Fruit fly (Drosophila melanogaster): ENCODE data around the gene drm.

The drm gene

dm6 chr2L:3555408-3556058, 16.5 kb downstream of the drm start:
- TF ChIP-seq HLH106 (tag; optimal IDR thresholded peaks at IDR 0.05): peak; percentile 6
- no peak for TF ChIP-seq Dif (GFP tag; optimal IDR thresholded peaks at IDR 0.05; ENCODE audit: partially characterized antibody)
- no peak for TF ChIP-seq Rel (GFP tag; optimal IDR thresholded peaks at IDR 0.05)
- no peak for TF ChIP-seq Rel (tag; optimal IDR thresholded peaks at IDR 0.05)
- no peak for TF ChIP-seq br (GFP tag; optimal IDR thresholded peaks at IDR 0.05)
- no peak for TF ChIP-seq dmrt93B (GFP tag; optimal IDR thresholded peaks at IDR 0.05)
- peak; percentile 3 for TF ChIP-seq fru (GFP tag; optimal IDR thresholded peaks at IDR 0.05)
- TF ChIP-seq Mio (GFP tag; optimal IDR thresholded peaks at IDR 0.05): no peak
- no peak for TF ChIP-seq tai (GFP tag; optimal IDR thresholded peaks at IDR 0.05)
- no peak for TF ChIP-seq Hr78 (GFP tag; optimal IDR thresholded peaks at IDR 0.05)
- no peak for TF ChIP-seq dsf (GFP tag; optimal IDR thresholded peaks at IDR 0.05; ENCODE audit: borderline replicate concordance)
- no peak for TF ChIP-seq dl (GFP tag; optimal IDR thresholded peaks at IDR 0.05; ENCODE audit: insufficient read depth in 1 of 2, partially characterized antibody in 2 of 2)
- no peak for TF ChIP-seq sage (GFP tag; optimal IDR thresholded peaks at IDR 0.05)
- peak; percentile 41 for TF ChIP-seq h (GFP tag; optimal IDR thresholded peaks at IDR 0.05)
- no peak for TF ChIP-seq woc (GFP tag; optimal IDR thresholded peaks at IDR 0.05)
- TF ChIP-seq psq (GFP tag; optimal IDR thresholded peaks at IDR 0.05): no peak
- no peak for TF ChIP-seq lola (GFP tag; optimal IDR thresholded peaks at IDR 0.05)
- no peak for TF ChIP-seq pan (optimal IDR thresholded peaks at IDR 0.05)
- no peak for TF ChIP-seq Abd-B (GFP tag; optimal IDR thresholded peaks at IDR 0.05)
- TF ChIP-seq Vsx2 (GFP tag; optimal IDR thresholded peaks at IDR 0.05; ENCODE audit: partially characterized antibody): no peak
- no peak for TF ChIP-seq CG9705 (GFP tag; optimal IDR thresholded peaks at IDR 0.05)
- TF ChIP-seq foxo (GFP tag; optimal IDR thresholded peaks at IDR 0.05): peak in 1 of 2 experiments; percentile 42

- TF ChIP-seq fru (GFP tag; optimal IDR thresholded peaks at IDR 0.05) (no peak), Abd-B (GFP tag; optimal IDR thresholded peaks at IDR 0.05) (no peak), GATAd (GFP tag; optimal IDR thresholded peaks at IDR 0.05) (no peak)
These were observed 17.9 kb downstream of the drm start for dm6 chr2L:3556937-3557336.

dm6 chr2L:3557471-3557870, 18.4 kb downstream of the drm start:
- TF ChIP-seq dmrt93B (GFP tag; optimal IDR thresholded peaks at IDR 0.05): no peak
- peak; percentile 9 for TF ChIP-seq fru (GFP tag; optimal IDR thresholded peaks at IDR 0.05)

dm6 chr2L:3558299-3558698, 19.3 kb downstream of the drm start:
- TF ChIP-seq Jra (GFP tag; optimal IDR thresholded peaks at IDR 0.05) (no peak), psq (GFP tag; optimal IDR thresholded peaks at IDR 0.05) (no peak), CG32264 (GFP tag; optimal IDR thresholded peaks at IDR 0.05) (no peak), pan (optimal IDR thresholded peaks at IDR 0.05) (no peak), lola (GFP tag; optimal IDR thresholded peaks at IDR 0.05) (no peak), Abd-B (GFP tag; optimal IDR thresholded peaks at IDR 0.05) (no peak), CG9705 (GFP tag; optimal IDR thresholded peaks at IDR 0.05) (no peak), dsf (GFP tag; optimal IDR thresholded peaks at IDR 0.05; ENCODE audit: borderline replicate concordance) (no peak), Mio (GFP tag; optimal IDR thresholded peaks at IDR 0.05) (no peak), Vsx2 (GFP tag; optimal IDR thresholded peaks at IDR 0.05; ENCODE audit: partially characterized antibody) (no peak), sv (GFP tag; optimal IDR thresholded peaks at IDR 0.05) (no peak), OdsH (GFP tag; optimal IDR thresholded peaks at IDR 0.05) (no peak), usp (GFP tag; optimal IDR thresholded peaks at IDR 0.05) (no peak), HLH106 (tag; optimal IDR thresholded peaks at IDR 0.05) (peak; percentile 4), tai (GFP tag; optimal IDR thresholded peaks at IDR 0.05) (no peak), Hr78 (GFP tag; optimal IDR thresholded peaks at IDR 0.05) (no peak), ey (GFP tag; optimal IDR thresholded peaks at IDR 0.05) (peak; percentile 38), woc (GFP tag; optimal IDR thresholded peaks at IDR 0.05) (peak; percentile 35), dmrt93B (GFP tag; optimal IDR thresholded peaks at IDR 0.05) (no peak), Myc (optimal IDR thresholded peaks at IDR 0.05) (no peak), Dif (GFP tag; optimal IDR thresholded peaks at IDR 0.05; ENCODE audit: partially characterized antibody) (no peak), Hr83 (GFP tag; optimal IDR thresholded peaks at IDR 0.05; ENCODE audit: poor library complexity, severe bottlenecking) (no peak), GATAd (GFP tag; optimal IDR thresholded peaks at IDR 0.05) (no peak), h (GFP tag; optimal IDR thresholded peaks at IDR 0.05) (peak; percentile 43), fru (GFP tag; optimal IDR thresholded peaks at IDR 0.05) (peak; percentile 34), jim (GFP tag; optimal IDR thresholded peaks at IDR 0.05) (no peak), N (GFP tag; optimal IDR thresholded peaks at IDR 0.05) (no peak), foxo (GFP tag; optimal IDR thresholded peaks at IDR 0.05) (peak in 1 of 2 experiments; percentile 23), Rel (GFP tag; optimal IDR thresholded peaks at IDR 0.05) (no peak), Rel (tag; optimal IDR thresholded peaks at IDR 0.05) (no peak), rgr (GFP tag; optimal IDR thresholded peaks at IDR 0.05) (no peak), br (GFP tag; optimal IDR thresholded peaks at IDR 0.05) (no peak), brk (GFP tag; optimal IDR thresholded peaks at IDR 0.05) (no peak), Hnf4 (GFP tag; optimal IDR thresholded peaks at IDR 0.05) (no peak), Dfd (GFP tag; optimal IDR thresholded peaks at IDR 0.05) (no peak), CrebA (GFP tag; optimal IDR thresholded peaks at IDR 0.05; ENCODE audit: borderline replicate concordance) (no peak), sage (GFP tag; optimal IDR thresholded peaks at IDR 0.05) (no peak), Sp1 (GFP tag; optimal IDR thresholded peaks at IDR 0.05) (no peak), dl (GFP tag; optimal IDR thresholded peaks at IDR 0.05; ENCODE audit: insufficient read depth in 1 of 2, partially characterized antibody in 2 of 2) (no peak)
